Worm (Caenorhabditis elegans) whole organism, L4 larva: ENCODE results near the gene bcmo-1.
A peak's percentile ranks its signal among the peaks of the same experiment; 100 is the strongest.

Source experiments
- F44E2.7 ChIP-seq: fragments of 200-800 bp; sonication (Bioruptor generic); IDR thresholded peaks from 2 replicates; pipeline ENCODE4 v2.1.2; 2022; ENCODE audit warnings: missing genetic modification characterization, missing compliant biosample characterization
- F49E8.2 ChIP-seq: sonication (generic microtip); optimal IDR thresholded peaks from 2 replicates; lab custom pipeline; 2016; ENCODE audit warnings: missing compliant biosample characterization, mild to moderate bottlenecking, missing genetic modification characterization, borderline replicate concordance
- R02D3.7 ChIP-seq: fragments of 150-350 bp; sonication (generic microtip); optimal IDR thresholded peaks from 3 replicates; lab custom pipeline; 2014; ENCODE audit warnings: missing biosample characterization, missing genetic modification characterization
- T20F7.1 ChIP-seq: fragments of 200-800 bp; sonication (Bioruptor generic); optimal IDR thresholded peaks from 2 replicates; lab custom pipeline; 2018; ENCODE audit warnings: mild to moderate bottlenecking, missing genetic modification characterization, missing compliant biosample characterization
- ama-1 ChIP-seq: fragments of 150-350 bp; optimal IDR thresholded peaks from 2 replicates; lab custom pipeline; 2014; ENCODE audit warnings: inconsistent platforms, mixed read lengths
- arid-1 ChIP-seq: fragments of 200-800 bp; sonication (Bioruptor generic); conservative IDR thresholded peaks from 2 replicates; pipeline ENCODE4 v1.3.6; 2022; ENCODE audit warnings: missing genetic modification reagents, missing genetic modification characterization, missing compliant biosample characterization
- daf-16 ChIP-seq, 3 experiments: sonication (generic microtip); optimal IDR thresholded peaks; 2 replicates each; lab custom pipeline; 2016 to 2017; ENCODE audit warnings: missing genetic modification characterization in 3 of 3, missing genetic modification reagents in 3 of 3, mild to moderate bottlenecking in 2 of 3, missing compliant biosample characterization in 2 of 3, missing biosample characterization in 1 of 3, moderate library complexity in 1 of 3
- daf-19 ChIP-seq: fragments of 200-800 bp; sonication (Bioruptor generic); conservative IDR thresholded peaks from 2 replicates; pipeline ENCODE4 v1.3.6; 2022; ENCODE audit warnings: missing genetic modification characterization, missing compliant biosample characterization
- daf-8 ChIP-seq: fragments of 200-800 bp; sonication (Bioruptor generic); IDR thresholded peaks from 2 replicates; pipeline ENCODE4 v1.3.6; 2022; ENCODE audit warnings: missing genetic modification characterization, missing compliant biosample characterization
- dmd-6 ChIP-seq: fragments of 200-800 bp; sonication (Bioruptor generic); IDR thresholded peaks from 2 replicates; pipeline ENCODE4 v1.3.6; 2022; ENCODE audit warnings: missing genetic modification reagents, missing genetic modification characterization, missing compliant biosample characterization
- dmd-9 ChIP-seq: fragments of 200-800 bp; sonication (Bioruptor generic); IDR thresholded peaks from 2 replicates; pipeline ENCODE4 v1.3.6; 2022; ENCODE audit warnings: missing genetic modification reagents, missing genetic modification characterization, missing compliant biosample characterization
- dve-1 ChIP-seq: sonication (generic microtip); optimal IDR thresholded peaks from 2 replicates; lab custom pipeline; 2017; ENCODE audit warnings: antibody characterized with exemption, mild to moderate bottlenecking, missing genetic modification characterization, missing compliant biosample characterization; ENCODE audit not compliant: insufficient read depth
- egl-43 ChIP-seq: fragments of 200-800 bp; sonication (Bioruptor generic); IDR thresholded peaks from 2 replicates; pipeline ENCODE4 v1.3.6; 2022; ENCODE audit warnings: missing genetic modification reagents, missing genetic modification characterization, missing compliant biosample characterization
- fkh-10 ChIP-seq: fragments of 150-350 bp; optimal IDR thresholded peaks from 2 replicates; lab custom pipeline; 2014; ENCODE audit warnings: missing biosample characterization, missing genetic modification reagents, missing genetic modification characterization
- hlh-11 ChIP-seq: fragments of 200-800 bp; sonication (Bioruptor generic); optimal IDR thresholded peaks from 2 replicates; lab custom pipeline; 2018; ENCODE audit warnings: mild to moderate bottlenecking, missing genetic modification characterization, missing compliant biosample characterization
- hlh-30 ChIP-seq: sonication (generic microtip); optimal IDR thresholded peaks from 2 replicates; lab custom pipeline; 2017; ENCODE audit warnings: antibody characterized with exemption, mild to moderate bottlenecking, missing genetic modification characterization, missing compliant biosample characterization; ENCODE audit not compliant: insufficient read depth
- hmg-1.1 ChIP-seq: fragments of 200-800 bp; sonication (Bioruptor generic); IDR thresholded peaks from 2 replicates; pipeline ENCODE4 v1.3.6; 2022; ENCODE audit warnings: missing genetic modification reagents, missing genetic modification characterization, missing compliant biosample characterization
- lin-1 ChIP-seq: fragments of 200-800 bp; sonication (Bioruptor generic); IDR thresholded peaks from 2 replicates; pipeline ENCODE4 v1.3.6; 2022; ENCODE audit warnings: missing genetic modification reagents, missing genetic modification characterization, missing compliant biosample characterization
- lin-38 ChIP-seq: fragments of 200-800 bp; sonication (Bioruptor generic); IDR thresholded peaks from 2 replicates; pipeline ENCODE4 v1.3.6; 2022; ENCODE audit warnings: missing genetic modification reagents, missing genetic modification characterization, missing compliant biosample characterization
- lir-3 ChIP-seq: sonication (generic microtip); optimal IDR thresholded peaks from 2 replicates; lab custom pipeline; 2016; ENCODE audit warnings: mild to moderate bottlenecking, missing genetic modification characterization, missing compliant biosample characterization
- lsy-2 ChIP-seq, 2 experiments: fragments of 150-350 bp in 1 of 2; sonication (generic microtip) in 1 of 2; optimal IDR thresholded peaks; 2 replicates each; lab custom pipeline; 2014 to 2017; ENCODE audit warnings: missing biosample characterization in 2 of 2, missing genetic modification characterization in 2 of 2
- madf-5 ChIP-seq, 2 experiments: fragments of 200-800 bp; sonication (Bioruptor generic); IDR thresholded peaks; 2 replicates each; pipeline ENCODE4 v1.3.6; 2022; ENCODE audit warnings: missing compliant biosample characterization in 2 of 2, missing genetic modification characterization in 2 of 2
- mdl-1 ChIP-seq, 2 experiments: fragments of 150-350 bp in 1 of 2; sonication (generic microtip) in 1 of 2; optimal IDR thresholded peaks; 2 replicates each; lab custom pipeline; 2014 to 2017; ENCODE audit warnings: missing biosample characterization in 2 of 2, missing genetic modification characterization in 2 of 2
- mdt-29 ChIP-seq: fragments of 200-800 bp; sonication (Bioruptor generic); IDR thresholded peaks from 2 replicates; pipeline ENCODE4 v1.3.6; 2022; ENCODE audit warnings: missing genetic modification reagents, missing genetic modification characterization, missing compliant biosample characterization
- mep-1 ChIP-seq: fragments of 150-350 bp; sonication (generic microtip); optimal IDR thresholded peaks from 3 replicates; lab custom pipeline; 2014; ENCODE audit warnings: missing biosample characterization, missing genetic modification characterization
- mes-2 ChIP-seq: sonication (generic microtip); optimal IDR thresholded peaks from 2 replicates; lab custom pipeline; 2016; ENCODE audit warnings: missing genotype, mild to moderate bottlenecking, missing genetic modification characterization, missing compliant biosample characterization; ENCODE audit not compliant: poor library complexity, severe bottlenecking
- mxl-3 ChIP-seq: fragments of 200-800 bp; sonication (Bioruptor generic); optimal IDR thresholded peaks from 2 replicates; lab custom pipeline; 2018; ENCODE audit warnings: mild to moderate bottlenecking, missing genetic modification characterization, missing compliant biosample characterization
- nhr-237 ChIP-seq: sonication (generic microtip); optimal IDR thresholded peaks from 2 replicates; lab custom pipeline; 2017; ENCODE audit warnings: missing biosample characterization, missing genetic modification characterization
- nhr-28 ChIP-seq: fragments of 150-350 bp; optimal IDR thresholded peaks from 2 replicates; lab custom pipeline; 2014; ENCODE audit warnings: missing biosample characterization, missing genetic modification characterization
- nhr-76 ChIP-seq: fragments of 150-350 bp; optimal IDR thresholded peaks from 2 replicates; lab custom pipeline; 2014; ENCODE audit warnings: missing biosample characterization, missing genetic modification characterization
- nhr-77 ChIP-seq: fragments of 150-350 bp; optimal IDR thresholded peaks from 2 replicates; lab custom pipeline; 2014; ENCODE audit warnings: missing biosample characterization, missing genetic modification characterization
- pha-4 ChIP-seq, 2 experiments: fragments of 150-350 bp in 1 of 2; fragments of 200-800 bp in 1 of 2; sonication (Bioruptor generic) in 1 of 2; IDR thresholded peaks in 1 of 2; optimal IDR thresholded peaks in 1 of 2; 2 replicates each; pipeline versions ENCODE4 v1.3.6 to Lab custom; 2014 to 2022; ENCODE audit warnings: missing genetic modification characterization in 2 of 2, missing genetic modification reagents in 2 of 2, missing biosample characterization in 1 of 2, missing compliant biosample characterization in 1 of 2
- php-3 ChIP-seq: fragments of 200-800 bp; sonication (Bioruptor generic); IDR thresholded peaks from 2 replicates; pipeline ENCODE4 v1.3.6; 2022; ENCODE audit warnings: missing genetic modification reagents, missing genetic modification characterization, missing compliant biosample characterization
- pqm-1 ChIP-seq: sonication (generic microtip); optimal IDR thresholded peaks from 2 replicates; lab custom pipeline; 2017; ENCODE audit warnings: missing biosample characterization, missing genetic modification characterization
- sdz-12 ChIP-seq: fragments of 200-800 bp; sonication (Bioruptor generic); optimal IDR thresholded peaks from 2 replicates; lab custom pipeline; 2018; ENCODE audit warnings: mild to moderate bottlenecking, missing genetic modification characterization, missing compliant biosample characterization
- set-16 ChIP-seq: fragments of 200-800 bp; sonication (Bioruptor generic); IDR thresholded peaks from 2 replicates; pipeline ENCODE4 v1.3.6; 2022; ENCODE audit warnings: missing genetic modification reagents, missing genetic modification characterization, missing compliant biosample characterization
- skn-1 ChIP-seq: fragments of 150-350 bp; optimal IDR thresholded peaks from 2 replicates; lab custom pipeline; 2014; ENCODE audit warnings: missing biosample characterization, missing genetic modification characterization
- snpc-1.2 ChIP-seq: fragments of 200-800 bp; sonication (Bioruptor generic); IDR thresholded peaks from 2 replicates; pipeline ENCODE4 v1.3.6; 2022; ENCODE audit warnings: missing genetic modification reagents, missing genetic modification characterization, missing compliant biosample characterization
- spr-1 ChIP-seq: sonication (generic microtip); optimal IDR thresholded peaks from 2 replicates; lab custom pipeline; 2016; ENCODE audit warnings: mild to moderate bottlenecking, missing genetic modification characterization, missing compliant biosample characterization
- tra-1 ChIP-seq: fragments of 200-800 bp; sonication (Bioruptor generic); IDR thresholded peaks from 2 replicates; pipeline ENCODE4 v1.3.6; 2022; ENCODE audit warnings: missing genetic modification reagents, missing genetic modification characterization, missing compliant biosample characterization
- unc-62 ChIP-seq, 3 experiments: fragments of 150-350 bp in 1 of 3; sonication (generic microtip); optimal IDR thresholded peaks in 2 of 3; peaks in 1 of 3; 1 replicate in 1 of 3; 2 replicates in 2 of 3; lab custom pipeline; 2014 to 2017; ENCODE audit warnings: missing biosample characterization in 3 of 3, missing genetic modification characterization in 3 of 3, missing genetic modification reagents in 3 of 3, missing genotype in 1 of 3
- zfp-2 ChIP-seq: sonication (generic microtip); optimal IDR thresholded peaks from 2 replicates; lab custom pipeline; 2016; ENCODE audit warnings: mild to moderate bottlenecking, missing genetic modification characterization, missing compliant biosample characterization
- zfp-3 ChIP-seq: fragments of 200-800 bp; sonication (Bioruptor generic); conservative IDR thresholded peaks from 2 replicates; pipeline ENCODE4 v1.3.6; 2022; ENCODE audit warnings: missing genetic modification reagents, missing genetic modification characterization, missing compliant biosample characterization
- zip-2 ChIP-seq: fragments of 150-350 bp; optimal IDR thresholded peaks from 2 replicates; lab custom pipeline; 2014; ENCODE audit warnings: missing biosample characterization, missing genetic modification characterization
- ztf-7 ChIP-seq: fragments of 150-350 bp; optimal IDR thresholded peaks from 2 replicates; lab custom pipeline; 2014; ENCODE audit warnings: missing biosample characterization, missing genetic modification characterization

bcmo-1 gene

DNA sequence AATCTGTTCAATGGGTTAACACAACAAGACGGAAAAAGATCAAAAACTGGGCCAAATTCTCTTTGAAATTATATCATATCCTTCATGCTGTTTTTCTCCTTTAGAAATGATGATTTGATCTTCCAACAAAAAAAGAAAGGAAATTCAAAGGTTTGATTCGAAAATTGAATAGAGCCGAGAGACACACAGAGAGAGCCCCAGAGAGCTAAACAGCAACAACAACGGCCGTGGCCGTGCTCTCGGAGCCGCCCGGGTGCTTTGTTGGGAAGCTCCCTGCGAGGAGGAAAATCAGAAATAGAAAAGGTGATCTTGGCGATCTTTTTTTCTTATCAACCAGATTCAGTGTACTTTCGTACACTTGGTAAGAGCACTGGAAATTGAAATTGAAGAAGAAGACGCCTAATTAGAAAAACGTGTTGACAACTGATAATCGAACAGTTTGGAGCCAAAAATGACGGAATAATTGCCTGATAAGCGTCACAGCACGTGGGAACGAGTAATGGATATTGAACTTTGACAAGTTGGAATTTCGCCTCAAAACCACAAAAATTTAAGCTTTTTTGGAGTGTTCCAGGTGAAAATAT, 33.2 kb upstream of the bcmo-1 start:
- TF ChIP-seq zfp-2 (tag; lab: Kevin White, UChicago) (no peak), snpc-1.2 (GFP tag; lab: Robert Waterston, UW) (peak; percentile 10; the same call in 1 of the 2 replicates), nhr-77 (tag; lab: Kevin White, UChicago) (peak; percentile 32), daf-16 (GFP tag; optimal IDR thresholded peaks at IDR 0.05; lab: Kevin White, UChicago) (no peak), daf-16 (tag; optimal IDR thresholded peaks at IDR 0.05; lab: Kevin White, UChicago) (peak; percentile 97), dmd-6 (GFP tag; lab: Robert Waterston, UW) (peak; percentile 80), egl-43 (GFP tag; lab: Robert Waterston, UW) (0 out of 2 replicates have a peak, but pooled peaks have one; percentile 46), lsy-2 (tag; optimal IDR thresholded peaks at IDR 0.05; lab: Kevin White, UChicago) (peak in 1 of 2 experiments; percentile 35), hmg-1.1 (no peak; the same call in 1 of the 2 replicates), arid-1 (GFP tag; lab: Robert Waterston, UW) (0 out of 2 replicates have a peak, but pooled peaks have one; percentile 10), nhr-237 (tag; lab: Kevin White, UChicago) (no peak), zfp-3 (GFP tag; lab: Robert Waterston, UW) (0 out of 2 replicates have a peak, but pooled peaks have one; percentile 17), nhr-76 (tag; lab: Kevin White, UChicago) (no peak), unc-62 (GFP tag; optimal IDR thresholded peaks at IDR 0.05 in 1 of 2; lab: Kevin White, UChicago) (peak in 1 of 2 experiments; percentile 53), unc-62 (tag; optimal IDR thresholded peaks at IDR 0.05; lab: Kevin White, UChicago) (no peak), nhr-28 (peak; percentile 36), pqm-1 (peak; percentile 37), mdl-1 (tag; optimal IDR thresholded peaks at IDR 0.05; lab: Kevin White, UChicago) (peak in 1 of 2 experiments; percentile 65), T20F7.1 (GFP tag; lab: Kevin White, UChicago) (peak; percentile 27), dve-1 (tag; lab: Kevin White, UChicago) (peak; percentile 63), hlh-30 (tag; lab: Kevin White, UChicago) (peak; percentile 9), lin-1 (GFP tag; lab: Robert Waterston, UW) (0 out of 2 replicates have a peak, but pooled peaks have one; percentile 15), daf-8 (GFP tag; lab: Robert Waterston, UW) (no peak), fkh-10 (GFP tag; lab: Kevin White, UChicago) (no peak), mep-1 (tag; lab: Kevin White, UChicago) (peak; percentile 11), mxl-3 (GFP tag; lab: Kevin White, UChicago) (peak; percentile 53), tra-1 (GFP tag; lab: Robert Waterston, UW) (0 out of 2 replicates have a peak, but pooled peaks have one; percentile 11), F44E2.7 (GFP tag; lab: Robert Waterston, UW) (no peak), ztf-7 (tag; lab: Kevin White, UChicago) (no peak), lin-38 (GFP tag; lab: Robert Waterston, UW) (0 out of 2 replicates have a peak, but pooled peaks have one; percentile 5), sdz-12 (GFP tag; lab: Kevin White, UChicago) (peak; percentile 48), R02D3.7 (tag; lab: Kevin White, UChicago) (no peak), hlh-11 (tag; lab: Kevin White, UChicago) (peak; percentile 61), set-16 (peak; percentile 50), mdt-29 (GFP tag; lab: Robert Waterston, UW) (no peak; the same call in 1 of the 2 replicates), php-3 (peak; percentile 58; the same call in 1 of the 2 replicates)

DNA sequence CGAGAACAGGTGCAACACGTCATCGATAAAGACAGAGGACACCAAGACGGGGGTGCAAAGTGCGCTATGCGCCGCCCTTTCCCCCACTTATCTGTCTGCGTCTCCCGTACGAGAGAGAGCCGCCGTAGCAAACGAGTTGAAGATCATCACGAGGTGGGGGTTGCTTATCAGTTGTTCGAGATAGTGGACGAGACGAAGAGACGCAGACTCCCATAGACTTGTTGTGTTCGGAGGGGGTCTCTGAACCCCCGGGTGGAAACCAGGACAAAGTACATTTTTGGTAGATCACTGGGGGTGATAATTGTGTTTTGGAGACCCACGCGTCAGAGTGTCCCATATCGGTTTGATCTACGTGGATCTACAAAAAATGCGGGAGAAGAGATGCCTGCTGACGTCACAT, 31.7 kb upstream of the bcmo-1 start:
- peak; percentile 94 for TF ChIP-seq lin-1 (GFP tag; lab: Robert Waterston, UW)
- TF ChIP-seq skn-1 (tag; lab: Kevin White, UChicago), result no peak
- TF ChIP-seq egl-43 (GFP tag; lab: Robert Waterston, UW), result peak; percentile 61
- peak; percentile 94 for TF ChIP-seq hlh-30 (tag; lab: Kevin White, UChicago)
- TF ChIP-seq lsy-2 (tag; optimal IDR thresholded peaks at IDR 0.05; lab: Kevin White, UChicago), result peak; percentile 33 to 76
- peak; percentile 90 for TF ChIP-seq php-3
- TF ChIP-seq R02D3.7 (tag; lab: Kevin White, UChicago), result no peak
- no peak for TF ChIP-seq ama-1
- no peak for TF ChIP-seq daf-19
- TF ChIP-seq mes-2 (tag; lab: Kevin White, UChicago), result peak; percentile 63
- no peak for TF ChIP-seq zip-2 (tag; lab: Kevin White, UChicago)
- TF ChIP-seq spr-1 (tag; lab: Kevin White, UChicago), result peak; percentile 72
- no peak for TF ChIP-seq nhr-237 (tag; lab: Kevin White, UChicago)
- TF ChIP-seq lir-3 (tag; lab: Kevin White, UChicago), result no peak
- peak; percentile 69; the same call in 1 of the 2 replicates for TF ChIP-seq zfp-3 (GFP tag; lab: Robert Waterston, UW)
- TF ChIP-seq madf-5 (GFP tag; IDR thresholded peaks at IDR 0.05; lab: Robert Waterston, UW), result no peak
- TF ChIP-seq F49E8.2, result no peak
- peak; percentile 78 for TF ChIP-seq pha-4 (GFP tag; IDR thresholded peaks at IDR 0.05; lab: Robert Waterston, UW)
- TF ChIP-seq pha-4 (tag; optimal IDR thresholded peaks at IDR 0.05; lab: Kevin White, UChicago), result no peak
- TF ChIP-seq mep-1 (tag; lab: Kevin White, UChicago), result peak; percentile 77
- peak; percentile 11; the same call in 1 of the 2 replicates for TF ChIP-seq dmd-9 (GFP tag; lab: Robert Waterston, UW)
- peak; percentile 79 for TF ChIP-seq nhr-77 (tag; lab: Kevin White, UChicago)
